Fruit fly (Drosophila melanogaster) whole organism, adult: Measurements from ENCODE around the gene Lamtor1.

ENCODE experiments used
- CG11617 ChIP-seq: fragments of 200-800 bp; sonication (Bioruptor generic); optimal IDR thresholded peaks from 2 replicates; lab custom pipeline; 2017; ENCODE audit warnings: mild to moderate bottlenecking, missing biosample characterization, missing genetic modification reagents, missing genetic modification characterization
- CG12768 ChIP-seq: fragments of 200-800 bp; sonication (Bioruptor generic); optimal IDR thresholded peaks from 2 replicates; lab custom pipeline; 2017; ENCODE audit warnings: missing biosample characterization, missing genetic modification characterization, mild to moderate bottlenecking, moderate library complexity, missing genetic modification reagents
- CG14711 ChIP-seq: fragments of 200-800 bp; sonication (Bioruptor generic); optimal IDR thresholded peaks from 2 replicates; lab custom pipeline; 2018; ENCODE audit warnings: missing biosample characterization, mild to moderate bottlenecking, missing genetic modification characterization, moderate library complexity
- CG1620 ChIP-seq: fragments of 200-800 bp; sonication (Bioruptor generic); optimal IDR thresholded peaks from 2 replicates; lab custom pipeline; 2016; ENCODE audit warnings: missing biosample characterization, missing genetic modification characterization
- CG33017 ChIP-seq: fragments of 200-800 bp; sonication (Bioruptor generic); optimal IDR thresholded peaks from 2 replicates; lab custom pipeline; 2018; ENCODE audit warnings: missing biosample characterization, mild to moderate bottlenecking, missing genetic modification characterization, moderate library complexity
- CG5204 ChIP-seq: fragments of 200-800 bp; sonication (Bioruptor generic); optimal IDR thresholded peaks from 2 replicates; lab custom pipeline; 2016; ENCODE audit warnings: missing biosample characterization, missing genetic modification characterization
- CG7045 ChIP-seq: fragments of 200-800 bp; sonication (Bioruptor generic); optimal IDR thresholded peaks from 2 replicates; lab custom pipeline; 2017; ENCODE audit warnings: missing biosample characterization, mild to moderate bottlenecking, missing genetic modification characterization
- CG7101 ChIP-seq: fragments of 200-800 bp; sonication (Bioruptor generic); optimal IDR thresholded peaks from 2 replicates; lab custom pipeline; 2018; ENCODE audit warnings: missing biosample characterization, mild to moderate bottlenecking, missing genetic modification characterization, moderate library complexity
- Clk ChIP-seq: fragments of 200-800 bp; sonication (Bioruptor generic); optimal IDR thresholded peaks from 2 replicates; lab custom pipeline; 2017; ENCODE audit warnings: missing biosample characterization, missing genetic modification characterization
- Crg-1 ChIP-seq: fragments of 200-800 bp; sonication (Bioruptor generic); optimal IDR thresholded peaks from 2 replicates; lab custom pipeline; 2016; ENCODE audit warnings: missing biosample characterization, missing genetic modification characterization
- Hr96 ChIP-seq: fragments of 200-800 bp; sonication (Bioruptor generic); optimal IDR thresholded peaks from 2 replicates; lab custom pipeline; 2016; ENCODE audit warnings: missing biosample characterization, missing genetic modification characterization
- Mnt ChIP-seq: fragments of 200-800 bp; sonication (Bioruptor generic); optimal IDR thresholded peaks from 2 replicates; lab custom pipeline; 2016; ENCODE audit warnings: missing biosample characterization, mild to moderate bottlenecking, missing genetic modification characterization
- bab1 ChIP-seq: fragments of 200-800 bp; sonication (Bioruptor generic); optimal IDR thresholded peaks from 3 replicates; lab custom pipeline; 2019; ENCODE audit warnings: missing biosample characterization, mild to moderate bottlenecking, missing genetic modification characterization, moderate library complexity
- cic ChIP-seq: fragments of 200-800 bp; sonication (Bioruptor generic); optimal IDR thresholded peaks from 2 replicates; lab custom pipeline; 2017; ENCODE audit warnings: missing biosample characterization, mild to moderate bottlenecking, missing genetic modification characterization, moderate library complexity
- cnc ChIP-seq, 2 experiments: fragments of >200 bp; optimal IDR thresholded peaks; 2 replicates each; lab custom pipeline; 2017
- ovo ChIP-seq: fragments of 200-800 bp; sonication (Bioruptor generic); optimal IDR thresholded peaks from 2 replicates; lab custom pipeline; 2016; ENCODE audit warnings: missing biosample characterization, missing genetic modification characterization
- pad ChIP-seq: fragments of 200-800 bp; sonication (Bioruptor generic); optimal IDR thresholded peaks from 3 replicates; lab custom pipeline; 2017; ENCODE audit warnings: missing biosample characterization, missing genetic modification characterization, mild to moderate bottlenecking, moderate library complexity, missing genetic modification reagents
- tj ChIP-seq: fragments of 200-800 bp; sonication (Bioruptor generic); optimal IDR thresholded peaks from 3 replicates; lab custom pipeline; 2017; ENCODE audit warnings: missing biosample characterization, mild to moderate bottlenecking, missing genetic modification characterization, moderate library complexity
- toe ChIP-seq: fragments of 200-800 bp; sonication (Bioruptor generic); optimal IDR thresholded peaks from 2 replicates; lab custom pipeline; 2016; ENCODE audit warnings: missing biosample characterization, missing genetic modification characterization

Gene Lamtor1

dm6 chr3L:20028753-20029152, at the start of gene Lamtor1:
Lamtor1 (minus strand) TSS chr3L:20029020.
- TF ChIP-seq CG14711 (tag; lab: Kevin White, UChicago), result no peak
- TF ChIP-seq bab1 (GFP tag; lab: Kevin White, UChicago), result peak; percentile 27

DNA sequence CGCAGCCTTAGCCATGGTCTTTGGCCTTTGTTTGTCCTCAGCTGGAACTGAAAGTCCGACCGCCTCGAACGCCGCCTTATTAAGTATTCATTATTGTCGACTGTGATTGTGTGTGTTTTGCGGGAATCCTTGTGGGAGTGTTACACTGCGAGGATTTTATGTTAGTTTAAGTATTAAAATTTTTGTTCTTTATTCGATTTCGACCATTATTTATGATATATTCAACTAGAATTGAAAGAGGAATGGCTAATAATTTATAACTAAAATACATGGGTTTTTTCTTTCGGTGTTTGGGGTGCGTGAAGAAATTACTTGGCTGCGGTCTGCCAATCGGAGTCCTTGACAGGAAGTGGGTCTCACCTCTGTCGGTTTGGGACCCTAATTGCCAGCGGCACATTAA, 33.7 kb upstream of the Lamtor1 start:
- TF ChIP-seq cnc (optimal IDR thresholded peaks at IDR 0.05; lab: Kevin White, UChicago), result no peak
- no peak for TF ChIP-seq CG33017 (tag; lab: Kevin White, UChicago)

- TF ChIP-seq CG1620 (GFP tag; lab: Kevin White, UChicago), result no peak
- no peak for TF ChIP-seq Crg-1 (GFP tag; lab: Kevin White, UChicago)
- no peak for TF ChIP-seq ovo (GFP tag; lab: Kevin White, UChicago)
- no peak for TF ChIP-seq CG12768
- TF ChIP-seq toe (GFP tag; lab: Kevin White, UChicago), result no peak
- no peak for TF ChIP-seq CG11617 (GFP tag; lab: Kevin White, UChicago)
- no peak for TF ChIP-seq cnc (optimal IDR thresholded peaks at IDR 0.05; lab: Kevin White, UChicago)
- TF ChIP-seq CG33017 (tag; lab: Kevin White, UChicago), result no peak
- no peak for TF ChIP-seq cic (GFP tag; lab: Kevin White, UChicago)
Observed at dm6 chr3L:20036610-20037009, 7.8 kb upstream of the Lamtor1 start.

dm6 chr3L:20027735-20028134, 1.1 kb downstream of the Lamtor1 start, which contains the start of gene CG14183:
CG14183 (minus strand) TSS chr3L:20027835.
- TF ChIP-seq Clk (GFP tag; lab: Kevin White, UChicago) (no peak), toe (GFP tag; lab: Kevin White, UChicago) (no peak), cic (GFP tag; lab: Kevin White, UChicago) (no peak), CG1620 (GFP tag; lab: Kevin White, UChicago) (no peak), tj (GFP tag; lab: Kevin White, UChicago) (no peak), CG5204 (GFP tag; lab: Kevin White, UChicago) (no peak)

DNA sequence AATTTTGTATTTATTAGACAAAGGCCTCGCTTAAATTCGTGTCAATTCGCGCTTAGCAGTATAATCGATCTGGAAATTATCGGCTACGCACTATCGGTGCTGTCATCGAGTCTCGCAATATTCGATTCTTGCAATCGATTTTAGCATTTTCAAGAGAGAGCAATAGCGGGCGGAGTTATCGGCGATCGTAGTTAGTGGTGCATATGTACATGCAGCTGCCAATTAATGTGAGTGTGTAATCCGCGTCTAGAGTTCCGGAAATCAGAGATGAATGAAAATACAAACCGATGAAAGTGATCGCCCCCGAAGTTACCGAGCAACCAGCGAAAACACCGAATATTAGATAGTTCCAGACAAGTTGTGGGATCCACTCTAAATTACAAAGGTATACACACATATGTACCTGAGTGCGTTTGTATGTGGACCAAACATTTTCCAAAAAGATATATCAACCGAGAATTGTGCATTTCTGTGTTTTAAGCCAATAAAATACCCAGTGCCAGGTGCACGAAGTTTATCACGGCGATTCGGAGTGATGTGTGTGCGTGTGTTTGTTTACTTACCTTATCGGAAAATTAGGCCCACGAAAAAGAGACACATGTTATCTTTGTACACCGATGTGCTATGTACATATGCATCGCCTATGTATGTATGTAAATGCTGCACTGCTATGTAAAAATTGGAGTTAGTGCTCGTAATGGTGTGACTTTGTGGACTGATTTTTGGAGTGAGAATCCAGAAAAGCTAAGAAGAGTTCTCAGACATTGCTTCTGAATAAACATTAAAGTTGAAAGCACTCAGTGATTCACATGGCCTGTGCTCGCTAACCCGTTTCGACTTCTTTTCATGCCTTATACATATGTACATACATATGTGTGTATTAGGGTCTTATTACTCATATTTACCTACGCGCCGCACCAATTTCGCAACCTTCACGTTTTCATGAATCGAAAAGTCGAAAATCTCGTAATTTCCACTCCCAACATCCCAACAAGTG, 22.3 kb downstream of the Lamtor1 start:
- TF ChIP-seq tj (GFP tag; lab: Kevin White, UChicago), result peak; percentile 14
- no peak for TF ChIP-seq cic (GFP tag; lab: Kevin White, UChicago)
- peak; percentile 32 for TF ChIP-seq bab1 (GFP tag; lab: Kevin White, UChicago)

DNA sequence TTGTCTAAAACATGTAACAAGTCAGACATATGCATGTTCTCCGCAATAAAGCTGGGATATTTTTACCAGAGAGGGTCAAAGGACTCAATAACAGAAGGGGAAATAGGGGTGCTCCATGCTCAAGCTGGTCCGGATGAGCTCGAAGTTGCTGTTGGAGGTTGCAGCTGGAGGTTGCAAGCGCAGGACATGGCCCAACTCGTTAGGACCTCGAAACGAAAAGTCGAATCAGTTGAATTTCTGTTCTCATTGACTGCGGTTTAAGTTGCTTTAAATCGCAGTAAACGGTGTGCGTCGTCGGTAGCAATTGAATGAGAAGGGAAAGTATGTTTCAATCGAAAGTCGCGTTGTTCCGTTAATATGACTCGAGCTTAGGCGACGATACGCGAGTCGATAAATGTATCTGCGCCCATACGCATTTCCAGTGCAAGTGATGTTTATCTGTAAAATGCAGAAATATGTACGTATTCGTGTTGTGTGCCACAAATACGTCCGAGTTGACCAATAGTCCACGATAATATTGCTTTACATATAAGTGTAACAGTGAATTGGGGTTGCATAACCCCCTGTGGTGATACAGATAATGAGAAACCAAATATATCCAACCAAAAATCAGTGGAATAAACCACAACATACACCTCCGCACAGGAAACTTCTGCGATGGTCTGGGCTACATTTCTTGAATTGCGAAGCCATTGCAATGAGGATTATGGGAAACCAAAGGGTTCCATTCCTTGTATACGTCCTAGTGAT, 23.6 kb downstream of the Lamtor1 start, which contains the start of gene kug:
TSS of gene kug (plus strand) at position 269 of the 750 bp plus-strand sequence.
- TF ChIP-seq ovo (GFP tag; lab: Kevin White, UChicago) (no peak), pad (GFP tag; lab: Kevin White, UChicago) (peak; percentile 79), tj (GFP tag; lab: Kevin White, UChicago) (no peak)

DNA sequence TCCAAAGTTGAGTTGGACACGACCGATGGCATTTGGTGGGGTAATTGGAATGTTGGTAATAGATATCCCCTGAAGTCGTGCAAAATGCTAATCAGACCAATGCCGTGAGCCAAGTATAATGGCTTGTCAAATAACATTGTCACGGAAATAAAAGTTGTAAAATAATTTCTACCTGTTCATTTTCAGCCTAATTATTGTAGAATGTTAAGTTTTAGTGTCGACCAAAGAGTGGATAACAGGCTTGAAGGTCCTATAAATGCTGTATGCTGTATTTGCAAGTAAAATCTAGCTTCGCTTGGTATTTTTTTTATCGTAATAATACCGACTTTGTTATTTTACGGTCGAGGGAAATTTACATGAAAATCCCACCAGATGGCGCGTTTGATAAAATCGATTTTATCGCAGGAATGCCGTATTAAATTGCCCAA, 24.4 kb downstream of the Lamtor1 start:
- no peak for TF ChIP-seq cnc (optimal IDR thresholded peaks at IDR 0.05; lab: Kevin White, UChicago)
- no peak for TF ChIP-seq CG11617 (GFP tag; lab: Kevin White, UChicago)
- TF ChIP-seq toe (GFP tag; lab: Kevin White, UChicago), result no peak
- no peak for TF ChIP-seq CG7045 (GFP tag; lab: Kevin White, UChicago)
- TF ChIP-seq CG1620 (GFP tag; lab: Kevin White, UChicago), result no peak
- no peak for TF ChIP-seq Crg-1 (GFP tag; lab: Kevin White, UChicago)
- TF ChIP-seq CG5204 (GFP tag; lab: Kevin White, UChicago), result no peak
- no peak for TF ChIP-seq CG7101 (tag; lab: Kevin White, UChicago)
- TF ChIP-seq Hr96 (GFP tag; lab: Kevin White, UChicago), result no peak
- TF ChIP-seq pad (GFP tag; lab: Kevin White, UChicago), result no peak
- no peak for TF ChIP-seq tj (GFP tag; lab: Kevin White, UChicago)
- TF ChIP-seq CG33017 (tag; lab: Kevin White, UChicago), result no peak
- TF ChIP-seq Mnt (GFP tag; lab: Kevin White, UChicago), result no peak
- TF ChIP-seq CG12768, result no peak
